Worm (Caenorhabditis elegans) whole organism, L1 larva: ENCODE results near the gene twk-28.
A peak's percentile ranks its signal among the peaks of the same experiment; 100 is the strongest.

Source experiments
- C16A3.4 ChIP-seq: fragments of 150-350 bp; optimal IDR thresholded peaks from 2 replicates; lab custom pipeline; 2014; ENCODE audit warnings: missing biosample characterization, missing genetic modification characterization
- C34B4.2 ChIP-seq: sonication (generic microtip); optimal IDR thresholded peaks from 2 replicates; lab custom pipeline; 2017; ENCODE audit warnings: mild to moderate bottlenecking, missing genetic modification characterization, missing compliant biosample characterization
- aly-2 ChIP-seq: fragments of 150-350 bp; optimal IDR thresholded peaks from 2 replicates; lab custom pipeline; 2014; ENCODE audit warnings: missing biosample characterization, missing genetic modification characterization
- ceh-82 ChIP-seq, 3 experiments: fragments of 150-350 bp in 1 of 3; sonication (generic microtip) in 2 of 3; optimal IDR thresholded peaks; 2 replicates each; lab custom pipeline; 2014 to 2017; ENCODE audit warnings: missing biosample characterization in 3 of 3, missing genetic modification characterization in 3 of 3
- ces-1 ChIP-seq: fragments of 150-350 bp; optimal IDR thresholded peaks from 2 replicates; lab custom pipeline; 2014; ENCODE audit warnings: missing biosample characterization, missing genetic modification reagents, missing genetic modification characterization
- dsc-1 ChIP-seq: sonication (generic microtip); optimal IDR thresholded peaks from 2 replicates; lab custom pipeline; 2016; ENCODE audit warnings: mild to moderate bottlenecking, missing genetic modification characterization, missing compliant biosample characterization
- efl-1 ChIP-seq, 4 experiments: fragments of 150-350 bp; optimal IDR thresholded peaks in 3 of 4; peaks in 1 of 4; 1 replicate in 1 of 4; 2 replicates in 3 of 4; lab custom pipeline; 2014; ENCODE audit warnings: missing biosample characterization in 2 of 4, missing genetic modification characterization in 2 of 4, missing genetic modification reagents in 2 of 4
- efl-3 ChIP-seq: fragments of 200-800 bp; sonication (Bioruptor generic); optimal IDR thresholded peaks from 2 replicates; lab custom pipeline; 2018; ENCODE audit warnings: mild to moderate bottlenecking, missing genetic modification characterization, missing compliant biosample characterization
- egl-13 ChIP-seq: sonication (generic microtip); optimal IDR thresholded peaks from 2 replicates; lab custom pipeline; 2016; ENCODE audit warnings: missing genotype, missing genetic modification reagents, missing genetic modification characterization, missing compliant biosample characterization
- elt-2 ChIP-seq: sonication (generic microtip); optimal IDR thresholded peaks from 2 replicates; lab custom pipeline; 2016; ENCODE audit warnings: missing genetic modification characterization, mild to moderate bottlenecking, inconsistent platforms, missing compliant biosample characterization, missing genetic modification reagents
- fkh-10 ChIP-seq: sonication (generic microtip); optimal IDR thresholded peaks from 2 replicates; lab custom pipeline; 2017; ENCODE audit warnings: missing biosample characterization, missing genetic modification reagents, missing genetic modification characterization
- fkh-4 ChIP-seq: sonication (generic microtip); optimal IDR thresholded peaks from 2 replicates; lab custom pipeline; 2016; ENCODE audit warnings: missing compliant biosample characterization, missing genetic modification characterization, borderline replicate concordance
- fkh-8 ChIP-seq: sonication (generic microtip); optimal IDR thresholded peaks from 2 replicates; lab custom pipeline; 2016; ENCODE audit warnings: mild to moderate bottlenecking, missing genetic modification characterization, missing compliant biosample characterization
- hlh-17 ChIP-seq: fragments of 200-800 bp; sonication (Bioruptor generic); optimal IDR thresholded peaks from 2 replicates; lab custom pipeline; 2018; ENCODE audit warnings: missing genetic modification characterization, mild to moderate bottlenecking, missing compliant biosample characterization, moderate library complexity, borderline replicate concordance
- lin-14 ChIP-seq: fragments of 200-800 bp; sonication (Bioruptor generic); optimal IDR thresholded peaks from 2 replicates; lab custom pipeline; 2018; ENCODE audit warnings: mild to moderate bottlenecking, missing genetic modification characterization, moderate library complexity, missing compliant biosample characterization
- lin-39 ChIP-seq: fragments of 150-350 bp; optimal IDR thresholded peaks from 2 replicates; lab custom pipeline; 2014; ENCODE audit warnings: missing biosample characterization, missing genetic modification reagents, missing genetic modification characterization
- mdl-1 ChIP-seq, 2 experiments: fragments of 150-350 bp; optimal IDR thresholded peaks; 2 replicates each; lab custom pipeline; 2014 to 2017; ENCODE audit warnings: missing biosample characterization in 2 of 2, missing genetic modification characterization in 2 of 2, inconsistent platforms in 1 of 2
- mep-1 ChIP-seq: fragments of 150-350 bp; optimal IDR thresholded peaks from 2 replicates; lab custom pipeline; 2014; ENCODE audit warnings: missing biosample characterization, missing genetic modification characterization
- nhr-19 ChIP-seq: fragments of 200-800 bp; sonication (Bioruptor generic); conservative IDR thresholded peaks from 2 replicates; pipeline ENCODE4 v1.3.6; 2022; ENCODE audit warnings: missing genetic modification characterization, missing compliant biosample characterization
- nhr-20 ChIP-seq: sonication (generic microtip); optimal IDR thresholded peaks from 2 replicates; lab custom pipeline; 2016; ENCODE audit warnings: mild to moderate bottlenecking, missing genetic modification characterization, missing compliant biosample characterization
- nhr-237 ChIP-seq: fragments of 150-350 bp; optimal IDR thresholded peaks from 2 replicates; lab custom pipeline; 2014; ENCODE audit warnings: missing biosample characterization, missing genetic modification characterization
- nhr-71 ChIP-seq: sonication (generic microtip); optimal IDR thresholded peaks from 2 replicates; lab custom pipeline; 2016; ENCODE audit warnings: mild to moderate bottlenecking, missing genetic modification characterization, moderate library complexity, missing compliant biosample characterization
- nhr-84 ChIP-seq: sonication (generic microtip); optimal IDR thresholded peaks from 2 replicates; lab custom pipeline; 2017; ENCODE audit warnings: missing biosample characterization, missing genetic modification characterization
- nhr-90 ChIP-seq: sonication (generic microtip); optimal IDR thresholded peaks from 2 replicates; lab custom pipeline; 2016; ENCODE audit warnings: mild to moderate bottlenecking, missing genetic modification characterization, missing compliant biosample characterization; ENCODE audit not compliant: poor library complexity
- pag-3 ChIP-seq: sonication (generic microtip); optimal IDR thresholded peaks from 2 replicates; lab custom pipeline; 2017; ENCODE audit warnings: missing genetic modification characterization, mild to moderate bottlenecking, missing compliant biosample characterization, antibody characterized with exemption, borderline replicate concordance; ENCODE audit not compliant: insufficient read depth
- rnt-1 ChIP-seq: sonication (generic microtip); optimal IDR thresholded peaks from 2 replicates; lab custom pipeline; 2016; ENCODE audit warnings: mild to moderate bottlenecking, missing genetic modification characterization, moderate library complexity, missing compliant biosample characterization
- snu-23 ChIP-seq: sonication (generic microtip); optimal IDR thresholded peaks from 2 replicates; lab custom pipeline; 2016; ENCODE audit warnings: missing genetic modification characterization, missing compliant biosample characterization
- sox-4 ChIP-seq: sonication (generic microtip); optimal IDR thresholded peaks from 2 replicates; lab custom pipeline; 2016; ENCODE audit warnings: missing genetic modification characterization, missing compliant biosample characterization
- sptf-1 ChIP-seq: fragments of 150-350 bp; optimal IDR thresholded peaks from 2 replicates; lab custom pipeline; 2014; ENCODE audit warnings: missing biosample characterization, missing genetic modification characterization
- swsn-7 ChIP-seq: sonication (generic microtip); optimal IDR thresholded peaks from 2 replicates; lab custom pipeline; 2016; ENCODE audit warnings: missing genetic modification characterization, missing compliant biosample characterization
- tlp-1 ChIP-seq: fragments of 150-350 bp; optimal IDR thresholded peaks from 2 replicates; lab custom pipeline; 2014; ENCODE audit warnings: missing biosample characterization, missing genetic modification characterization
- unc-130 ChIP-seq: fragments of 150-350 bp; optimal IDR thresholded peaks from 2 replicates; lab custom pipeline; 2017; ENCODE audit warnings: missing biosample characterization, missing genetic modification characterization, inconsistent platforms
- unc-62 ChIP-seq: fragments of 150-350 bp; optimal IDR thresholded peaks from 2 replicates; lab custom pipeline; 2014; ENCODE audit warnings: missing biosample characterization, missing genetic modification reagents, missing genetic modification characterization
- zag-1 ChIP-seq: fragments of 150-350 bp; optimal IDR thresholded peaks from 2 replicates; lab custom pipeline; 2014; ENCODE audit warnings: missing biosample characterization, missing genetic modification characterization
- zip-4 ChIP-seq: fragments of 200-800 bp; sonication (Bioruptor generic); optimal IDR thresholded peaks from 2 replicates; lab custom pipeline; 2018; ENCODE audit warnings: mild to moderate bottlenecking, missing genetic modification characterization, moderate library complexity, missing compliant biosample characterization

Gene twk-28

DNA sequence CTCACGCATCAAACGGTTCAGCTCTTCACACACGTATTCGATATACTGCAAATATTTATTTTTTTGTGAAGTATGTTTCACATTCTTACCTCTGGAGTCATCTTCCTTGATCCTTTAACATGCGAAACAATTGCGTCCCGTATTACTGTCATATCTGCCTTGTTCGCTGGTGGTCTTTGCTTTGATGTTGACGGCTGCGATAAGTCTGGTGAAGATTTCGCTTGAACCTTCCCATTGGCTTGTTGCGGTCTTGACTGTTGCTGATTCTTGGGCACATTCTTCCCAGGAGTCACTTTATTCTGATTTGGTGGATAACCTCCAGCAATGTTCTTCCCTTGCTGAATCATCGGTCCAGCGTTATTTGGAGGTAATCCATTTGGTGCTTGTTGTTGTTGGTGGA is 24.1 kb upstream of the twk-28 start:
- TF ChIP-seq C34B4.2 (no peak), mep-1 (tag; lab: Kevin White, UChicago) (no peak)

DNA sequence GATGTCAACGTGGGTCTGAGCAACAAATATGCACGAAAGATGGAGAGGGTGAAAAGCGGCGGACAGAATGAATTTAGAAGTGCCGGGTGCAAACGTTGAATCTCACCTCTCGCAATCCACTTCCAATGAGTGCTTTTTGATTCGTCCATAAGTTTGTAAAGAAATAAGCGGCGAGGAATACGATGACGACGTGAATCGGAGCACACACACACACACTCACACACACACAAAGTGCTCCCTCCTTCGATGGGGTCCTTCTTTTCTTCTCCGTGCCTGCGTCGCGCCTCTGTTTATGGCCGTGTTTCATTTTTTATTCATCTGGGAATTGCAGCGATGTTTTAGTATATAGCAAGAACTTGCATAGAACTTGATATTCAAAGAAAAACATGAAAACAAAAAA is 18.3 kb upstream of the twk-28 start, which contains the start of gene paf-2:
paf-2 (minus strand) TSS at position 290 of the 400 bp plus-strand sequence.
- TF ChIP-seq elt-2: no peak
- no peak for TF ChIP-seq fkh-8 (tag; lab: Kevin White, UChicago)
- no peak for TF ChIP-seq zag-1 (tag; lab: Kevin White, UChicago)
- peak; percentile 17 for TF ChIP-seq aly-2 (tag; lab: Kevin White, UChicago)
- TF ChIP-seq fkh-10 (GFP tag; lab: Kevin White, UChicago): peak; percentile 66
- TF ChIP-seq ceh-82 (tag; optimal IDR thresholded peaks at IDR 0.05; lab: Kevin White, UChicago): peak in 1 of 3 experiments; percentile 19
- TF ChIP-seq efl-1 (optimal IDR thresholded peaks at IDR 0.05; lab: Kevin White, UChicago): no peak
- peak in 1 of 2 experiments; percentile 78 for TF ChIP-seq efl-1 (GFP tag; optimal IDR thresholded peaks at IDR 0.05 in 1 of 2; lab: Kevin White, UChicago)
- TF ChIP-seq lin-14 (GFP tag; lab: Kevin White, UChicago): peak; percentile 59

DNA sequence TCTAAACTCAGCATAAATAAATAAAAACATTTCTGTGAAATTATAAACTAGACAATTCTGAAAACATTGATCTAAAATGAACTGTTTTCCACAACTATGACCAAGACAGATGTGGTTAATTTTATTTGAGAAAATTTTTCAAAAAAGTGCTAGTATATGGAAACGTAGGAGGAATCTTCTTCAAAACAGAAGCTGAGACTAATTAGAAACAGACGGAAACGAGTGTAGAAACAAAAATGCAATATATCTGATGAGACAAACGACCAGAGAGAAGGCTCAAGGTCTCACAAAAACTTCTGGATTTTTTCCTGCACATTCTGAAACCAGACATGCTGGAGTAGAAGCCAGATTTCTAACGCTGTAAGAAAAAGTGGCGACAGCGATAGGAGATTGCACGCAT is 16.8 kb upstream of the twk-28 start:
- TF ChIP-seq nhr-71 (tag; lab: Kevin White, UChicago) (no peak), nhr-237 (no peak), egl-13 (tag; lab: Kevin White, UChicago) (no peak), unc-130 (tag; lab: Kevin White, UChicago) (no peak), fkh-4 (tag; lab: Kevin White, UChicago) (peak; percentile 86), zip-4 (no peak), swsn-7 (tag; lab: Kevin White, UChicago) (no peak), pag-3 (tag; lab: Kevin White, UChicago) (no peak), hlh-17 (GFP tag; lab: Kevin White, UChicago) (no peak), sox-4 (tag; lab: Kevin White, UChicago) (no peak), dsc-1 (peak; percentile 96), mep-1 (tag; lab: Kevin White, UChicago) (no peak), efl-3 (GFP tag; lab: Kevin White, UChicago) (no peak), sptf-1 (tag; lab: Kevin White, UChicago) (no peak), elt-2 (no peak), nhr-20 (tag; lab: Kevin White, UChicago) (no peak), lin-39 (tag; lab: Kevin White, UChicago) (no peak), tlp-1 (tag; lab: Kevin White, UChicago) (no peak)

DNA sequence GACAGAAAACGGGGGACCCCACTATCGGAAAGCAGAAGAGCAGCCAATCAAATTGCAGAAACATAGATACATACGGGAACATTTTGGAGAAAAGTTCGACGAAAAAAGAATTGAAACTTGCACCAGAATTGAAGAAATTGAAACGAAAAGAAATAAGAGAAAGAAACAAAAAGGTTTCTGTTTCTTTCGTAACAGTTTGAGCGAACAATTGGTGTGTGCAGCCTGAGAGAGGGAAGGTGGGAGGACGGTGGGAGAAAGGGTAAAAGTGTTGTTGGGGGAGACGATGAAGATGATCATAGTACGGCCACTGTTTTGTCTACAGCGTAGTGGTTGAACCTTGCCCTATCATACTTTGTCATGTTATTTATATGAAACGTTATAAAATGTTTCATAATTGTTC is 15.8 kb upstream of the twk-28 start:
- TF ChIP-seq snu-23 (GFP tag; lab: Kevin White, UChicago) (peak; percentile 38), nhr-19 (GFP tag; lab: Robert Waterston, UW) (peak; percentile 48), lin-14 (GFP tag; lab: Kevin White, UChicago) (peak; percentile 59), ces-1 (GFP tag; lab: Kevin White, UChicago) (no peak), rnt-1 (peak; percentile 44), nhr-90 (tag; lab: Kevin White, UChicago) (peak; percentile 2), nhr-71 (tag; lab: Kevin White, UChicago) (peak; percentile 33), mdl-1 (tag; optimal IDR thresholded peaks at IDR 0.05; lab: Kevin White, UChicago) (no peak), nhr-20 (tag; lab: Kevin White, UChicago) (peak; percentile 26)

DNA sequence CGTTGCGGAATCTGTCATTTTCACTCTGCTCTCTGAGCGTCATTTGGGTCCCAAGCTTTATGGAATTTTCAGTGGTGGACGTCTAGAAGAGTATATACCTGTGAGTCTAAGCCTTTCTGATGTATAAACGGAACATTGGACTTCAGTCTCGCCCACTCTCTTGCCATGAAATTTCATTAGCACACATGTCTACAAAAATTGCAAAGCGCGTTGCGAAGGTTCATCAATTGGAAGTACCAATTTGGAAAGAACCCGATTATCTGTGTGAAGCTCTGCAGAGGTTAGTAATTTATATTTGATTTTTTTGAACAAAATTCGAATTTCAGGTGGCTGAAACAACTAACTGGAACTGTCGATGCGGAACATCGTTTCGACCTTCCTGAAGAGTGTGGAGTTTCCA is 10.7 kb upstream of the twk-28 start:
- TF ChIP-seq lin-14 (GFP tag; lab: Kevin White, UChicago): no peak
- no peak for TF ChIP-seq nhr-84 (tag; lab: Kevin White, UChicago)
- no peak for TF ChIP-seq unc-62 (GFP tag; lab: Kevin White, UChicago)
- no peak for TF ChIP-seq zip-4
- no peak for TF ChIP-seq C16A3.4
- no peak for TF ChIP-seq unc-130 (tag; lab: Kevin White, UChicago)
